Fruit fly (Drosophila melanogaster) whole organism, prepupa: ENCODE results near the gene Ppt1.

Experiments used
- CG16779 ChIP-seq: fragments of 200-800 bp; sonication (Bioruptor generic); optimal IDR thresholded peaks from 3 replicates; lab custom pipeline; 2017; ENCODE audit warnings: missing biosample characterization, mild to moderate bottlenecking, missing genetic modification characterization
- CG3032 ChIP-seq: fragments of 200-800 bp; optimal IDR thresholded peaks from 2 replicates; lab custom pipeline; 2019; ENCODE audit warnings: missing biosample characterization, mild to moderate bottlenecking, missing genetic modification characterization, moderate library complexity
- CG6792 ChIP-seq: fragments of 200-800 bp; sonication (Bioruptor generic); optimal IDR thresholded peaks from 3 replicates; lab custom pipeline; 2016; ENCODE audit warnings: missing biosample characterization, missing genetic modification characterization
- CG9139 ChIP-seq: fragments of 200-800 bp; sonication (Bioruptor generic); optimal IDR thresholded peaks from 3 replicates; lab custom pipeline; 2017; ENCODE audit warnings: missing biosample characterization, mild to moderate bottlenecking, missing genetic modification characterization
- Ets21C ChIP-seq: fragments of 200-800 bp; sonication (Bioruptor generic); optimal IDR thresholded peaks from 3 replicates; lab custom pipeline; 2016; ENCODE audit warnings: missing biosample characterization, missing genetic modification characterization
- Ets96B ChIP-seq: fragments of 200-800 bp; optimal IDR thresholded peaks from 2 replicates; lab custom pipeline; 2019; ENCODE audit warnings: missing biosample characterization, mild to moderate bottlenecking, missing genetic modification characterization, moderate library complexity
- Gug ChIP-seq: fragments of 200-800 bp; sonication (Bioruptor generic); IDR thresholded peaks from 2 replicates; pipeline ENCODE4 v1.3.6; 2022; ENCODE audit warnings: missing biosample characterization, missing genetic modification characterization
- Hr38 ChIP-seq: sonication (Bioruptor generic); optimal IDR thresholded peaks from 2 replicates; lab custom pipeline; 2016; ENCODE audit warnings: missing biosample characterization, missing genetic modification characterization
- Lpt ChIP-seq: fragments of 200-800 bp; sonication (Bioruptor generic); optimal IDR thresholded peaks from 3 replicates; lab custom pipeline; 2016; ENCODE audit warnings: missing biosample characterization, missing genetic modification characterization
- Sox102F ChIP-seq: fragments of 200-800 bp; sonication (Bioruptor generic); optimal IDR thresholded peaks from 2 replicates; lab custom pipeline; 2016; ENCODE audit warnings: missing biosample characterization, mild to moderate bottlenecking, missing genetic modification characterization
- Sox14 ChIP-seq: fragments of 200-800 bp; sonication (Bioruptor generic); optimal IDR thresholded peaks from 3 replicates; lab custom pipeline; 2016; ENCODE audit warnings: missing biosample characterization, missing genetic modification characterization
- Sox15 ChIP-seq: fragments of 200-800 bp; sonication (Bioruptor generic); optimal IDR thresholded peaks from 3 replicates; lab custom pipeline; 2016; ENCODE audit warnings: missing biosample characterization, missing genetic modification characterization
- ss ChIP-seq, 2 experiments: fragments of 200-800 bp; sonication (Bioruptor generic); optimal IDR thresholded peaks; 2 replicates in 1 of 2; 3 replicates in 1 of 2; lab custom pipeline; 2017 to 2018; ENCODE audit warnings: mild to moderate bottlenecking in 2 of 2, missing biosample characterization in 2 of 2, missing genetic modification characterization in 2 of 2, moderate library complexity in 1 of 2

- TF ChIP-seq ss (GFP tag; optimal IDR thresholded peaks at IDR 0.05; lab: Kevin White, UChicago) (peak; percentile 68 to 79), Ets96B (tag; lab: Kevin White, UChicago) (peak; percentile 36), CG16779 (peak; percentile 28), Sox102F (GFP tag; lab: Kevin White, UChicago) (peak; percentile 19), Hr38 (GFP tag; lab: Kevin White, UChicago) (no peak), Sox15 (GFP tag; lab: Kevin White, UChicago) (no peak), CG6792 (peak; percentile 38), Lpt (peak; percentile 58), CG3032 (tag; lab: Kevin White, UChicago) (peak; percentile 56), Sox14 (peak; percentile 46), Ets21C (GFP tag; lab: Kevin White, UChicago) (peak; percentile 18), CG9139 (GFP tag; lab: Kevin White, UChicago) (peak; percentile 66), Gug (GFP tag; lab: Robert Waterston, UW) (0 out of 2 replicates have a peak, but pooled peaks have one; percentile 22)
Measured at dm6 chrX:8650631-8651133, 39.3 kb downstream of the Ppt1 start, which contains the start of gene oc.
